Fruit fly (Drosophila melanogaster) whole organism, embryonic: ENCODE data around the gene RpS7.
A peak's percentile ranks its signal among the peaks of the same experiment; 100 is the strongest.

ENCODE experiments used
- Aef1 ChIP-seq: fragments of 200-800 bp; sonication (Bioruptor generic); IDR thresholded peaks from 3 replicates; pipeline ENCODE4 v1.3.6; 2022; ENCODE audit warnings: missing biosample characterization, missing genetic modification characterization
- Awh ChIP-seq: fragments of 200-800 bp; sonication (Bioruptor generic); IDR thresholded peaks from 2 replicates; pipeline ENCODE4, ENCODE4 v1.3.6; 2022; ENCODE audit warnings: missing biosample characterization, missing genetic modification characterization
- B-H1 ChIP-seq: fragments of 200-800 bp; sonication (Bioruptor generic); IDR thresholded peaks from 3 replicates; pipeline ENCODE4 v1.3.6; 2022; ENCODE audit warnings: missing biosample characterization, missing genetic modification characterization
- Blimp-1 ChIP-seq: fragments of 200-800 bp; sonication (Bioruptor generic); optimal IDR thresholded peaks from 3 replicates; lab custom pipeline; 2018; ENCODE audit warnings: missing biosample characterization, missing genetic modification characterization, mild to moderate bottlenecking, moderate library complexity, missing genetic modification reagents
- CG11085 ChIP-seq: fragments of 200-800 bp; sonication (Bioruptor generic); IDR thresholded peaks from 2 replicates; pipeline ENCODE4 v1.3.6; 2022; ENCODE audit warnings: missing biosample characterization, missing genetic modification characterization
- CG11695 ChIP-seq: fragments of 200-800 bp; sonication (Bioruptor generic); IDR thresholded peaks from 3 replicates; pipeline ENCODE4 v1.3.6; 2022; ENCODE audit warnings: missing biosample characterization, missing genetic modification characterization
- CG12155 ChIP-seq: fragments of 200-800 bp; sonication (Bioruptor generic); optimal IDR thresholded peaks from 3 replicates; lab custom pipeline; 2016; ENCODE audit warnings: missing biosample characterization, missing genetic modification characterization
- CG12769 ChIP-seq: fragments of 200-800 bp; sonication (Bioruptor generic); optimal IDR thresholded peaks from 2 replicates; lab custom pipeline; 2019; ENCODE audit warnings: missing biosample characterization, mild to moderate bottlenecking, missing genetic modification characterization, moderate library complexity
- CG12942 ChIP-seq: fragments of 200-800 bp; sonication (Bioruptor generic); optimal IDR thresholded peaks from 3 replicates; lab custom pipeline; 2016; ENCODE audit warnings: missing biosample characterization, missing genetic modification characterization
- CG14050 ChIP-seq: fragments of 200-800 bp; sonication (Bioruptor generic); IDR thresholded peaks from 3 replicates; pipeline ENCODE4 v1.3.6; 2022; ENCODE audit warnings: missing biosample characterization, missing genetic modification characterization
- CG33213 ChIP-seq: fragments of 200-800 bp; sonication (Bioruptor generic); optimal IDR thresholded peaks from 3 replicates; lab custom pipeline; 2016; ENCODE audit warnings: missing biosample characterization, missing genetic modification characterization
- CG33557 ChIP-seq: fragments of 200-800 bp; sonication (Bioruptor generic); optimal IDR thresholded peaks from 2 replicates; lab custom pipeline; 2019; ENCODE audit warnings: missing biosample characterization, mild to moderate bottlenecking, missing genetic modification characterization, moderate library complexity
- CG3407 ChIP-seq: fragments of 200-800 bp; sonication (Bioruptor generic); optimal IDR thresholded peaks from 2 replicates; lab custom pipeline; 2018; ENCODE audit warnings: missing biosample characterization, mild to moderate bottlenecking, missing genetic modification characterization
- CG4820 ChIP-seq: fragments of 200-800 bp; sonication (Bioruptor generic); optimal IDR thresholded peaks from 3 replicates; lab custom pipeline; 2016; ENCODE audit warnings: missing biosample characterization, missing genetic modification characterization
- CG6175 ChIP-seq: fragments of 200-800 bp; sonication (Bioruptor generic); IDR thresholded peaks from 3 replicates; pipeline ENCODE4 v1.3.6; 2022; ENCODE audit warnings: missing biosample characterization, missing genetic modification characterization
- CG8944 ChIP-seq: fragments of 200-800 bp; sonication (Bioruptor generic); optimal IDR thresholded peaks from 3 replicates; lab custom pipeline; 2016; ENCODE audit warnings: missing biosample characterization, missing genetic modification characterization
- CG9817 ChIP-seq: fragments of 200-800 bp; sonication (Bioruptor generic); optimal IDR thresholded peaks from 2 replicates; lab custom pipeline; 2018; ENCODE audit warnings: missing biosample characterization, mild to moderate bottlenecking, missing genetic modification characterization, moderate library complexity
- CrebB ChIP-seq: fragments of 200-800 bp; sonication (Bioruptor generic); optimal IDR thresholded peaks from 3 replicates; lab custom pipeline; 2018; ENCODE audit warnings: missing biosample characterization, mild to moderate bottlenecking, missing genetic modification characterization
- Dbx ChIP-seq: fragments of 200-800 bp; sonication (Bioruptor generic); IDR thresholded peaks from 3 replicates; pipeline ENCODE4 v1.3.6; 2022; ENCODE audit warnings: missing biosample characterization, missing genetic modification characterization
- Deaf1 ChIP-seq: fragments of 200-800 bp; optimal IDR thresholded peaks from 3 replicates; lab custom pipeline; 2019; ENCODE audit warnings: missing biosample characterization, mild to moderate bottlenecking, missing genetic modification characterization, moderate library complexity
- Dip3 ChIP-seq: fragments of 200-800 bp; sonication (Bioruptor generic); optimal IDR thresholded peaks from 3 replicates; lab custom pipeline; 2016; ENCODE audit warnings: missing biosample characterization, missing genetic modification characterization
- Doc3 ChIP-seq: fragments of 200-800 bp; sonication (Bioruptor generic); IDR thresholded peaks from 3 replicates; pipeline ENCODE4 v1.3.6; 2022; ENCODE audit warnings: missing biosample characterization, missing genetic modification characterization; ENCODE audit not compliant: partially characterized antibody
- E2f2 ChIP-seq: fragments of 200-800 bp; sonication (Bioruptor generic); IDR thresholded peaks from 2 replicates; pipeline ENCODE4 v1.3.6; 2022; ENCODE audit warnings: missing biosample characterization, missing genetic modification characterization
- Fer1 ChIP-seq: fragments of 200-800 bp; sonication (Bioruptor generic); optimal IDR thresholded peaks from 2 replicates; lab custom pipeline; 2017; ENCODE audit warnings: missing biosample characterization, mild to moderate bottlenecking, missing genetic modification characterization
- Fer2 ChIP-seq: fragments of 200-800 bp; sonication (Bioruptor generic); optimal IDR thresholded peaks from 2 replicates; lab custom pipeline; 2018; ENCODE audit warnings: missing biosample characterization, mild to moderate bottlenecking, missing genetic modification characterization, moderate library complexity
- HHEX ChIP-seq: fragments of 200-800 bp; sonication (Bioruptor generic); optimal IDR thresholded peaks from 3 replicates; lab custom pipeline; 2017; ENCODE audit warnings: missing biosample characterization, mild to moderate bottlenecking, missing genetic modification characterization, missing genetic modification reagents
- NFAT ChIP-seq: fragments of 200-800 bp; sonication (Bioruptor generic); IDR thresholded peaks from 2 replicates; pipeline ENCODE4 v1.3.6; 2022; ENCODE audit warnings: missing biosample characterization, missing genetic modification characterization
- Rfx ChIP-seq: fragments of 200-800 bp; sonication (Bioruptor generic); IDR thresholded peaks from 2 replicates; pipeline ENCODE4 v1.3.6; 2022; ENCODE audit warnings: missing biosample characterization, missing genetic modification characterization
- Xbp1 ChIP-seq: fragments of 200-800 bp; sonication (Bioruptor generic); optimal IDR thresholded peaks from 3 replicates; lab custom pipeline; 2016; ENCODE audit warnings: missing biosample characterization, mild to moderate bottlenecking, missing genetic modification characterization
- ase ChIP-seq: fragments of 200-800 bp; sonication (Bioruptor generic); IDR thresholded peaks from 3 replicates; pipeline ENCODE4 v1.3.6; 2022; ENCODE audit warnings: missing biosample characterization, missing genetic modification characterization
- ash1 ChIP-seq: fragments of 200-800 bp; sonication (Bioruptor generic); optimal IDR thresholded peaks from 2 replicates; lab custom pipeline; 2018; ENCODE audit warnings: missing biosample characterization, mild to moderate bottlenecking, missing genetic modification characterization
- bigmax ChIP-seq: fragments of 200-800 bp; sonication (Bioruptor generic); optimal IDR thresholded peaks from 2 replicates; lab custom pipeline; 2018; ENCODE audit warnings: missing biosample characterization, mild to moderate bottlenecking, missing genetic modification characterization
- bowl ChIP-seq: fragments of 200-800 bp; sonication (Bioruptor generic); IDR thresholded peaks from 2 replicates; pipeline ENCODE4 v1.3.6; 2022; ENCODE audit warnings: missing biosample characterization, missing genetic modification characterization
- bsh ChIP-seq, 2 experiments: fragments of 200-800 bp; sonication (Bioruptor generic); optimal IDR thresholded peaks; 2 replicates each; lab custom pipeline; 2017 to 2018; ENCODE audit warnings: mild to moderate bottlenecking in 2 of 2, missing biosample characterization in 2 of 2, missing genetic modification characterization in 2 of 2, moderate library complexity in 1 of 2
- cas ChIP-seq: fragments of 200-800 bp; sonication (Bioruptor generic); IDR thresholded peaks from 2 replicates; pipeline ENCODE4 v1.3.6; 2022; ENCODE audit warnings: missing biosample characterization, missing genetic modification characterization
- corto ChIP-seq: fragments of 200-800 bp; sonication (Bioruptor generic); optimal IDR thresholded peaks from 2 replicates; lab custom pipeline; 2016; ENCODE audit warnings: missing biosample characterization, mild to moderate bottlenecking, missing genetic modification characterization, moderate library complexity
- dati ChIP-seq: fragments of 200-800 bp; sonication (Bioruptor generic); IDR thresholded peaks from 2 replicates; pipeline ENCODE4 v1.3.6; 2022; ENCODE audit warnings: missing biosample characterization, missing genetic modification characterization
- dimm ChIP-seq: fragments of 200-800 bp; sonication (Bioruptor generic); IDR thresholded peaks from 2 replicates; pipeline ENCODE4 v1.3.6; 2022; ENCODE audit warnings: missing biosample characterization, missing genetic modification characterization
- eyg ChIP-seq: fragments of 200-800 bp; sonication (Bioruptor generic); optimal IDR thresholded peaks from 3 replicates; lab custom pipeline; 2016; ENCODE audit warnings: missing biosample characterization, missing genetic modification characterization
- h ChIP-seq: fragments of >200 bp; optimal IDR thresholded peaks from 2 replicates; lab custom pipeline; 2017
- ham ChIP-seq: fragments of 200-800 bp; sonication (Bioruptor generic); IDR thresholded peaks from 2 replicates; pipeline ENCODE4 v1.3.6; 2022; ENCODE audit warnings: missing biosample characterization, missing genetic modification characterization
- kah ChIP-seq: fragments of 200-800 bp; sonication (Bioruptor generic); optimal IDR thresholded peaks from 2 replicates; lab custom pipeline; 2018; ENCODE audit warnings: missing biosample characterization, mild to moderate bottlenecking, missing genetic modification characterization
- kay ChIP-seq: fragments of 200-800 bp; sonication (Bioruptor generic); optimal IDR thresholded peaks from 2 replicates; lab custom pipeline; 2016; ENCODE audit warnings: missing biosample characterization, missing genetic modification characterization
- lilli ChIP-seq: fragments of 200-800 bp; sonication (Bioruptor generic); optimal IDR thresholded peaks from 3 replicates; lab custom pipeline; 2016; ENCODE audit warnings: missing biosample characterization, missing genetic modification characterization
- rib ChIP-seq: fragments of 200-800 bp; sonication (Bioruptor generic); IDR thresholded peaks from 2 replicates; pipeline ENCODE4 v1.3.6; 2022; ENCODE audit warnings: missing biosample characterization, missing genetic modification characterization
- schlank ChIP-seq: fragments of 200-800 bp; sonication (Bioruptor generic); optimal IDR thresholded peaks from 2 replicates; lab custom pipeline; 2018; ENCODE audit warnings: missing biosample characterization, mild to moderate bottlenecking, missing genetic modification characterization
- sens-2 ChIP-seq: fragments of 200-800 bp; sonication (Bioruptor generic); IDR thresholded peaks from 2 replicates; pipeline ENCODE4 v1.3.6; 2022; ENCODE audit warnings: missing biosample characterization, missing genetic modification characterization
- sob ChIP-seq: fragments of 200-800 bp; sonication (Bioruptor generic); IDR thresholded peaks from 2 replicates; pipeline ENCODE4 v1.3.6; 2022; ENCODE audit warnings: missing biosample characterization, missing genetic modification characterization
- tll ChIP-seq, 2 experiments: fragments of 200-800 bp in 1 of 2; fragments of >200 bp in 1 of 2; sonication (Bioruptor generic) in 1 of 2; optimal IDR thresholded peaks; 2 replicates each; lab custom pipeline; 2017 to 2019; ENCODE audit warnings: missing biosample characterization in 2 of 2, missing genetic modification characterization in 2 of 2, mild to moderate bottlenecking in 1 of 2, moderate library complexity in 1 of 2
- vvl ChIP-seq: fragments of 200-800 bp; sonication (Bioruptor generic); IDR thresholded peaks from 2 replicates; pipeline ENCODE4 v1.3.6; 2022; ENCODE audit warnings: missing biosample characterization, missing genetic modification characterization

Gene RpS7

DNA sequence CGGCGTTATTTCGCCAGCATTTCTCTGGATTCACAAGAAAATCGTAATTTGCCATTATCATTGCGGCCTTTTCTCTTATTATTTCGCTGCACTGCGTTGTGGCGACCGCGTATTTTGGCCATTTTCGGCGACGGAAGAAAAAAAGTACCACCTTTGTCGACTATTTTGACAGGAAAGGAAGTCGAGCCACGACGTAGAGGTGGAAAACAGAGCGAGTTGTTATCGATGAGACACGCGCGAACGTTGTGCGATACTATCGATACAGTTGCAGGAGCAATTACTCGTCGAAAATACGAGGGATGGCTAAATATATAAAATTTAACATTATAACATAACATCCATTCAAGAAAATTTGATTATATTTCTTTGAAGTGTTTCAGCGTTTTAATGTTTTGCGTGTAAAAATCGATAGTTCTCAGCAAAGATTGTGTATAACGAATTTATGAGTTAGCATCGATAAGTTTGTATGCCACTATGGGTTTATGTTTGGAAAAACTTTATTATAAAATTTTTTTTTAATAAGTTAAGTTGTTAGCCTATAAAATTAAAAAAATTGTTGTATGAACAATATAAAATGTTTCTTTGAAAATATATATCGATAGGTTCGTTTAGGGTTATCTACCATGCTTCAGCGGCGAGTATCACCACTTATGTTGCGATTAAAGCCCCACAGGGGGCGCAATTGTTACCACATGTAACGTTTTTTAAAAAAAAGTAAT, at the start of gene RpS7 (continued):
- TF ChIP-seq CG9817 (tag; lab: Kevin White, UChicago) (peak; percentile 56), ash1 (GFP tag; lab: Kevin White, UChicago) (peak; percentile 42), Doc3 (peak; percentile 98), ase (GFP tag; lab: Robert Waterston, UW) (peak; percentile 83), Dbx (GFP tag; lab: Robert Waterston, UW) (peak; percentile 82), sens-2 (GFP tag; lab: Robert Waterston, UW) (peak; percentile 81), dati (GFP tag; lab: Robert Waterston, UW) (no peak), CG33557 (peak; percentile 50), corto (GFP tag; lab: Kevin White, UChicago) (no peak), rib (GFP tag; lab: Robert Waterston, UW) (peak; percentile 66), HHEX (peak; percentile 87), ham (peak; percentile 66; the same call in 1 of the 2 replicates), Deaf1 (tag; lab: Kevin White, UChicago) (peak; percentile 35), sob (GFP tag; lab: Robert Waterston, UW) (peak; percentile 79), vvl (GFP tag; lab: Robert Waterston, UW) (peak; percentile 80), Fer1 (peak; percentile 84), lilli (GFP tag; lab: Kevin White, UChicago) (peak; percentile 47), Blimp-1 (GFP tag; lab: Kevin White, UChicago) (peak; percentile 14), CG3407 (GFP tag; lab: Kevin White, UChicago) (peak; percentile 68), bigmax (GFP tag; lab: Kevin White, UChicago) (peak; percentile 38), CG12942 (peak; percentile 2), CG14050 (GFP tag; lab: Robert Waterston, UW) (peak; percentile 69), CG4820 (GFP tag; lab: Kevin White, UChicago) (no peak), Aef1 (peak; percentile 48; the same call in 2 of the 3 replicates), bowl (peak; percentile 65), bsh (GFP tag; optimal IDR thresholded peaks at IDR 0.05; lab: Kevin White, UChicago) (peak; percentile 48 to 65), eyg (GFP tag; lab: Kevin White, UChicago) (peak; percentile 37), CG12769 (peak; percentile 38), Awh (GFP tag; lab: Robert Waterston, UW) (peak; percentile 83), CG11695 (peak; percentile 79), CG11085 (GFP tag; lab: Robert Waterston, UW) (peak; percentile 80), B-H1 (peak; percentile 45; the same call in 2 of the 3 replicates), kah (peak; percentile 84), dimm (peak; percentile 18; the same call in 1 of the 2 replicates), CrebB (tag; lab: Kevin White, UChicago) (peak; percentile 84), Rfx (GFP tag; lab: Robert Waterston, UW) (peak; percentile 84), cas (no peak), Fer2 (tag; lab: Kevin White, UChicago) (peak; percentile 27), tll (GFP tag; optimal IDR thresholded peaks at IDR 0.05; lab: Kevin White, UChicago) (no peak), h (lab: Kevin White, UChicago) (no peak), CG8944 (peak; percentile 18), schlank (peak; percentile 78), CG6175 (GFP tag; lab: Robert Waterston, UW) (peak; percentile 67; the same call in 1 of the 3 replicates), CG12155 (GFP tag; lab: Kevin White, UChicago) (peak; percentile 72), E2f2 (peak; percentile 44; the same call in 1 of the 2 replicates), NFAT (peak; percentile 79; the same call in 1 of the 2 replicates), kay (GFP tag; lab: Kevin White, UChicago) (no peak), CG33213 (peak; percentile 64), Dip3 (GFP tag; lab: Kevin White, UChicago) (peak; percentile 45), Xbp1 (GFP tag; lab: Kevin White, UChicago) (peak; percentile 37)
